Worm (Caenorhabditis elegans) whole organism, L1 larva: ENCODE data around the gene T28A8.3.

ENCODE experiments used
- C04F5.9 ChIP-seq: sonication (generic microtip); optimal IDR thresholded peaks from 2 replicates; lab custom pipeline; 2016; ENCODE audit warnings: missing genetic modification characterization, missing compliant biosample characterization
- C16A3.4 ChIP-seq: fragments of 150-350 bp; optimal IDR thresholded peaks from 2 replicates; lab custom pipeline; 2014; ENCODE audit warnings: missing biosample characterization, missing genetic modification characterization
- C34B4.2 ChIP-seq: sonication (generic microtip); optimal IDR thresholded peaks from 2 replicates; lab custom pipeline; 2017; ENCODE audit warnings: mild to moderate bottlenecking, missing genetic modification characterization, missing compliant biosample characterization
- Y116A8C.19 ChIP-seq: sonication (generic microtip); optimal IDR thresholded peaks from 2 replicates; lab custom pipeline; 2016; ENCODE audit warnings: missing compliant biosample characterization, missing genetic modification characterization, borderline replicate concordance
- aly-2 ChIP-seq: fragments of 150-350 bp; optimal IDR thresholded peaks from 2 replicates; lab custom pipeline; 2014; ENCODE audit warnings: missing biosample characterization, missing genetic modification characterization
- blmp-1 ChIP-seq: fragments of 150-350 bp; optimal IDR thresholded peaks from 2 replicates; lab custom pipeline; 2014; ENCODE audit warnings: missing biosample characterization, missing genetic modification characterization
- ceh-63 ChIP-seq: fragments of 200-800 bp; sonication (Bioruptor generic); optimal IDR thresholded peaks from 2 replicates; lab custom pipeline; 2018; ENCODE audit warnings: mild to moderate bottlenecking, missing genetic modification characterization, missing compliant biosample characterization
- ceh-8 ChIP-seq: fragments of 200-800 bp; sonication (Bioruptor generic); optimal IDR thresholded peaks from 2 replicates; lab custom pipeline; 2018; ENCODE audit warnings: mild to moderate bottlenecking, missing genetic modification characterization, moderate library complexity, missing compliant biosample characterization
- ceh-82 ChIP-seq, 3 experiments: fragments of 150-350 bp in 1 of 3; sonication (generic microtip) in 2 of 3; optimal IDR thresholded peaks; 2 replicates each; lab custom pipeline; 2014 to 2017; ENCODE audit warnings: missing biosample characterization in 3 of 3, missing genetic modification characterization in 3 of 3
- ceh-88 ChIP-seq: fragments of 200-800 bp; sonication (Bioruptor generic); IDR thresholded peaks from 2 replicates; pipeline ENCODE4 v1.3.6; 2022; ENCODE audit warnings: missing genetic modification characterization, missing compliant biosample characterization
- ces-1 ChIP-seq: fragments of 150-350 bp; optimal IDR thresholded peaks from 2 replicates; lab custom pipeline; 2014; ENCODE audit warnings: missing biosample characterization, missing genetic modification reagents, missing genetic modification characterization
- dsc-1 ChIP-seq: sonication (generic microtip); optimal IDR thresholded peaks from 2 replicates; lab custom pipeline; 2016; ENCODE audit warnings: mild to moderate bottlenecking, missing genetic modification characterization, missing compliant biosample characterization
- efl-1 ChIP-seq, 4 experiments: fragments of 150-350 bp; optimal IDR thresholded peaks in 3 of 4; peaks in 1 of 4; 1 replicate in 1 of 4; 2 replicates in 3 of 4; lab custom pipeline; 2014; ENCODE audit warnings: missing biosample characterization in 2 of 4, missing genetic modification characterization in 2 of 4, missing genetic modification reagents in 2 of 4
- efl-3 ChIP-seq: fragments of 200-800 bp; sonication (Bioruptor generic); optimal IDR thresholded peaks from 2 replicates; lab custom pipeline; 2018; ENCODE audit warnings: mild to moderate bottlenecking, missing genetic modification characterization, missing compliant biosample characterization
- egl-27 ChIP-seq, 2 experiments: fragments of 150-350 bp in 1 of 2; sonication (generic microtip); optimal IDR thresholded peaks; 3 replicates each; lab custom pipeline; 2017 to 2018; ENCODE audit warnings: missing biosample characterization in 2 of 2, missing genetic modification characterization in 2 of 2, missing genetic modification reagents in 2 of 2
- ets-5 ChIP-seq: fragments of 200-800 bp; sonication (Bioruptor generic); IDR thresholded peaks from 2 replicates; pipeline ENCODE4 v1.3.6; 2022; ENCODE audit warnings: missing genetic modification characterization, missing compliant biosample characterization
- fkh-10 ChIP-seq: sonication (generic microtip); optimal IDR thresholded peaks from 2 replicates; lab custom pipeline; 2017; ENCODE audit warnings: missing biosample characterization, missing genetic modification reagents, missing genetic modification characterization
- fkh-4 ChIP-seq: sonication (generic microtip); optimal IDR thresholded peaks from 2 replicates; lab custom pipeline; 2016; ENCODE audit warnings: missing compliant biosample characterization, missing genetic modification characterization, borderline replicate concordance
- fkh-8 ChIP-seq: sonication (generic microtip); optimal IDR thresholded peaks from 2 replicates; lab custom pipeline; 2016; ENCODE audit warnings: mild to moderate bottlenecking, missing genetic modification characterization, missing compliant biosample characterization
- fos-1 ChIP-seq: fragments of 150-350 bp; optimal IDR thresholded peaks from 2 replicates; lab custom pipeline; 2014; ENCODE audit warnings: missing biosample characterization, missing genetic modification characterization
- grh-1 ChIP-seq: fragments of 200-800 bp; sonication (Bioruptor generic); IDR thresholded peaks from 2 replicates; pipeline ENCODE4 v1.3.6; 2022; ENCODE audit warnings: missing genetic modification reagents, missing genetic modification characterization, missing compliant biosample characterization
- hlh-17 ChIP-seq: fragments of 200-800 bp; sonication (Bioruptor generic); optimal IDR thresholded peaks from 2 replicates; lab custom pipeline; 2018; ENCODE audit warnings: missing genetic modification characterization, mild to moderate bottlenecking, missing compliant biosample characterization, moderate library complexity, borderline replicate concordance
- hlh-4 ChIP-seq: sonication (generic microtip); optimal IDR thresholded peaks from 2 replicates; lab custom pipeline; 2016; ENCODE audit warnings: mild to moderate bottlenecking, missing genetic modification characterization, missing compliant biosample characterization
- irx-1 ChIP-seq: sonication (generic microtip); optimal IDR thresholded peaks from 2 replicates; lab custom pipeline; 2016; ENCODE audit warnings: missing genetic modification characterization, missing compliant biosample characterization
- lin-13 ChIP-seq: fragments of 150-350 bp; optimal IDR thresholded peaks from 2 replicates; lab custom pipeline; 2014; ENCODE audit warnings: missing biosample characterization, missing genetic modification reagents, missing genetic modification characterization
- lin-14 ChIP-seq: fragments of 200-800 bp; sonication (Bioruptor generic); optimal IDR thresholded peaks from 2 replicates; lab custom pipeline; 2018; ENCODE audit warnings: mild to moderate bottlenecking, missing genetic modification characterization, moderate library complexity, missing compliant biosample characterization
- lin-35 ChIP-seq, 2 experiments: fragments of 150-350 bp; optimal IDR thresholded peaks; 2 replicates each; lab custom pipeline; 2014; ENCODE audit warnings: missing biosample characterization in 2 of 2, missing genetic modification characterization in 2 of 2, missing genetic modification reagents in 2 of 2
- lsy-2 ChIP-seq, 2 experiments: fragments of 150-350 bp; optimal IDR thresholded peaks; 2 replicates each; lab custom pipeline; 2014; ENCODE audit warnings: missing biosample characterization in 2 of 2, missing genetic modification characterization in 2 of 2
- mab-9 ChIP-seq: fragments of 200-800 bp; sonication (Bioruptor generic); IDR thresholded peaks from 2 replicates; pipeline ENCODE4 v1.3.6; 2022; ENCODE audit warnings: missing genetic modification reagents, missing genetic modification characterization, missing compliant biosample characterization
- mdl-1 ChIP-seq, 2 experiments: fragments of 150-350 bp; optimal IDR thresholded peaks; 2 replicates each; lab custom pipeline; 2014 to 2017; ENCODE audit warnings: missing biosample characterization in 2 of 2, missing genetic modification characterization in 2 of 2, inconsistent platforms in 1 of 2
- mef-2 ChIP-seq: fragments of 150-350 bp; optimal IDR thresholded peaks from 2 replicates; lab custom pipeline; 2014; ENCODE audit warnings: missing biosample characterization, missing genetic modification characterization
- nhr-11 ChIP-seq: fragments of 150-350 bp; optimal IDR thresholded peaks from 2 replicates; lab custom pipeline; 2014; ENCODE audit warnings: missing biosample characterization, missing genetic modification characterization
- nhr-12 ChIP-seq: sonication (generic microtip); optimal IDR thresholded peaks from 2 replicates; lab custom pipeline; 2017; ENCODE audit warnings: missing biosample characterization, missing genetic modification characterization
- nhr-20 ChIP-seq: sonication (generic microtip); optimal IDR thresholded peaks from 2 replicates; lab custom pipeline; 2016; ENCODE audit warnings: mild to moderate bottlenecking, missing genetic modification characterization, missing compliant biosample characterization
- nhr-237 ChIP-seq: fragments of 150-350 bp; optimal IDR thresholded peaks from 2 replicates; lab custom pipeline; 2014; ENCODE audit warnings: missing biosample characterization, missing genetic modification characterization
- nhr-47 ChIP-seq: sonication (generic microtip); optimal IDR thresholded peaks from 2 replicates; lab custom pipeline; 2016; ENCODE audit warnings: mild to moderate bottlenecking, missing genetic modification characterization, moderate library complexity, missing compliant biosample characterization
- nhr-71 ChIP-seq: sonication (generic microtip); optimal IDR thresholded peaks from 2 replicates; lab custom pipeline; 2016; ENCODE audit warnings: mild to moderate bottlenecking, missing genetic modification characterization, moderate library complexity, missing compliant biosample characterization
- nhr-77 ChIP-seq: fragments of 150-350 bp; optimal IDR thresholded peaks from 2 replicates; lab custom pipeline; 2014; ENCODE audit warnings: missing biosample characterization, missing genetic modification characterization
- nhr-90 ChIP-seq: sonication (generic microtip); optimal IDR thresholded peaks from 2 replicates; lab custom pipeline; 2016; ENCODE audit warnings: mild to moderate bottlenecking, missing genetic modification characterization, missing compliant biosample characterization; ENCODE audit not compliant: poor library complexity
- pag-3 ChIP-seq: sonication (generic microtip); optimal IDR thresholded peaks from 2 replicates; lab custom pipeline; 2017; ENCODE audit warnings: missing genetic modification characterization, mild to moderate bottlenecking, missing compliant biosample characterization, antibody characterized with exemption, borderline replicate concordance; ENCODE audit not compliant: insufficient read depth
- skn-1 ChIP-seq: fragments of 150-350 bp; optimal IDR thresholded peaks from 2 replicates; lab custom pipeline; 2014; ENCODE audit warnings: missing biosample characterization, missing genetic modification characterization
- snpc-4 ChIP-seq: fragments of 150-350 bp; optimal IDR thresholded peaks from 2 replicates; lab custom pipeline; 2014; ENCODE audit warnings: missing biosample characterization, missing genetic modification characterization
- swsn-7 ChIP-seq: sonication (generic microtip); optimal IDR thresholded peaks from 2 replicates; lab custom pipeline; 2016; ENCODE audit warnings: missing genetic modification characterization, missing compliant biosample characterization
- tlp-1 ChIP-seq: fragments of 150-350 bp; optimal IDR thresholded peaks from 2 replicates; lab custom pipeline; 2014; ENCODE audit warnings: missing biosample characterization, missing genetic modification characterization
- unc-130 ChIP-seq: fragments of 150-350 bp; optimal IDR thresholded peaks from 2 replicates; lab custom pipeline; 2017; ENCODE audit warnings: missing biosample characterization, missing genetic modification characterization, inconsistent platforms
- unc-86 ChIP-seq: sonication (generic microtip); optimal IDR thresholded peaks from 2 replicates; lab custom pipeline; 2016; ENCODE audit warnings: missing genetic modification characterization, missing compliant biosample characterization
- unc-98 ChIP-seq: fragments of 200-800 bp; sonication (Bioruptor generic); IDR thresholded peaks from 2 replicates; pipeline ENCODE4 v1.3.6; 2022; ENCODE audit warnings: missing genetic modification characterization, missing compliant biosample characterization
- vab-15 ChIP-seq: sonication (generic microtip); optimal IDR thresholded peaks from 2 replicates; lab custom pipeline; 2017; ENCODE audit warnings: missing genotype, mild to moderate bottlenecking, missing genetic modification characterization, missing compliant biosample characterization
- xbp-1 ChIP-seq: sonication (generic microtip); optimal IDR thresholded peaks from 2 replicates; lab custom pipeline; 2016; ENCODE audit warnings: missing genetic modification characterization, missing compliant biosample characterization
- ztf-11 ChIP-seq, 2 experiments: sonication (generic microtip); optimal IDR thresholded peaks; 2 replicates each; lab custom pipeline; 2016 to 2017; ENCODE audit warnings: missing genetic modification characterization in 2 of 2, missing biosample characterization in 1 of 2, missing compliant biosample characterization in 1 of 2

Gene T28A8.3

ce11 chrIII:13465918-13466592 is 39.8 kb upstream of the T28A8.3 start, which contains the start of gene cdk-5 (continued):
- TF ChIP-seq ceh-88 (GFP tag; lab: Robert Waterston, UW): peak; percentile 58
- TF ChIP-seq unc-98: no peak; the same call in 1 of the 2 replicates
- TF ChIP-seq swsn-7 (tag; lab: Kevin White, UChicago): peak; percentile 97
- TF ChIP-seq lin-13 (GFP tag; lab: Kevin White, UChicago): peak; percentile 90
- TF ChIP-seq ets-5 (GFP tag; lab: Robert Waterston, UW): no peak
- peak; percentile 93 for TF ChIP-seq unc-130 (tag; lab: Kevin White, UChicago)
- TF ChIP-seq snpc-4 (tag; lab: Kevin White, UChicago): peak; percentile 87
- TF ChIP-seq lin-35 (GFP tag; optimal IDR thresholded peaks at IDR 0.05; lab: Kevin White, UChicago): peak; percentile 92 to 93
- peak; percentile 55 for TF ChIP-seq nhr-237 (tag; lab: Kevin White, UChicago)
- TF ChIP-seq ceh-82 (tag; optimal IDR thresholded peaks at IDR 0.05; lab: Kevin White, UChicago): peak; percentile 89 to 93 (median 90)
- peak; percentile 95 for TF ChIP-seq nhr-20 (tag; lab: Kevin White, UChicago)
- peak; percentile 97 for TF ChIP-seq dsc-1 (tag; lab: Kevin White, UChicago)
- TF ChIP-seq C34B4.2 (tag; lab: Kevin White, UChicago): no peak
- no peak for TF ChIP-seq hlh-4 (tag; lab: Kevin White, UChicago)
- TF ChIP-seq nhr-71 (tag; lab: Kevin White, UChicago): peak; percentile 98
- peak; percentile 98 for TF ChIP-seq nhr-47 (tag; lab: Kevin White, UChicago)
- peak; percentile 83 for TF ChIP-seq fkh-8 (tag; lab: Kevin White, UChicago)
- peak; percentile 93 for TF ChIP-seq fos-1 (tag; lab: Kevin White, UChicago)
- TF ChIP-seq aly-2: peak; percentile 96
- peak; percentile 58 for TF ChIP-seq fkh-10 (GFP tag; lab: Kevin White, UChicago)
- peak; percentile 81 for TF ChIP-seq nhr-77
- TF ChIP-seq nhr-90 (tag; lab: Kevin White, UChicago): peak; percentile 94
- no peak for TF ChIP-seq vab-15 (tag; lab: Kevin White, UChicago)
- TF ChIP-seq efl-1 (optimal IDR thresholded peaks at IDR 0.05; lab: Kevin White, UChicago): peak; percentile 90 to 94
- TF ChIP-seq efl-1 (GFP tag; optimal IDR thresholded peaks at IDR 0.05 in 1 of 2; lab: Kevin White, UChicago): peak; percentile 88 to 99
- peak; percentile 92 for TF ChIP-seq ceh-8 (GFP tag; lab: Kevin White, UChicago)
- peak; percentile 70 for TF ChIP-seq fkh-4
- peak; percentile 33 for TF ChIP-seq nhr-12 (tag; lab: Kevin White, UChicago)
- TF ChIP-seq C04F5.9 (tag; lab: Kevin White, UChicago): peak; percentile 66
- no peak for TF ChIP-seq hlh-17 (GFP tag; lab: Kevin White, UChicago)
- peak; percentile 97 to 98 for TF ChIP-seq lsy-2 (tag; optimal IDR thresholded peaks at IDR 0.05; lab: Kevin White, UChicago)
- peak; percentile 2 for TF ChIP-seq mef-2 (tag; lab: Kevin White, UChicago)
- TF ChIP-seq irx-1 (tag; lab: Kevin White, UChicago): peak; percentile 93
- no peak for TF ChIP-seq Y116A8C.19
- peak; percentile 95 for TF ChIP-seq C16A3.4 (tag; lab: Kevin White, UChicago)
- peak; percentile 95 for TF ChIP-seq unc-86 (tag; lab: Kevin White, UChicago)
- TF ChIP-seq ceh-63 (GFP tag; lab: Kevin White, UChicago): no peak
- peak; percentile 90 for TF ChIP-seq lin-14 (GFP tag; lab: Kevin White, UChicago)
- TF ChIP-seq ztf-11 (tag; optimal IDR thresholded peaks at IDR 0.05; lab: Kevin White, UChicago): peak in 1 of 2 experiments; percentile 78
- peak; percentile 81 for TF ChIP-seq mab-9
- TF ChIP-seq blmp-1 (tag; lab: Kevin White, UChicago): peak; percentile 91
- peak; percentile 91 for TF ChIP-seq skn-1 (tag; lab: Kevin White, UChicago)
- peak in 1 of 2 experiments; percentile 87 for TF ChIP-seq mdl-1 (tag; optimal IDR thresholded peaks at IDR 0.05; lab: Kevin White, UChicago)
- TF ChIP-seq egl-27 (tag; optimal IDR thresholded peaks at IDR 0.05; lab: Kevin White, UChicago): no peak
- no peak for TF ChIP-seq tlp-1 (tag; lab: Kevin White, UChicago)
- peak; percentile 76 for TF ChIP-seq nhr-11 (tag; lab: Kevin White, UChicago)
- no peak for TF ChIP-seq efl-3 (GFP tag; lab: Kevin White, UChicago)
- TF ChIP-seq grh-1 (GFP tag; lab: Robert Waterston, UW): peak; percentile 87
- TF ChIP-seq xbp-1 (tag; lab: Kevin White, UChicago): peak; percentile 93
- TF ChIP-seq ces-1 (GFP tag; lab: Kevin White, UChicago): no peak
- TF ChIP-seq pag-3: no peak
